Worm (Caenorhabditis elegans): ENCODE measurements around the gene ethe-1.

DNA sequence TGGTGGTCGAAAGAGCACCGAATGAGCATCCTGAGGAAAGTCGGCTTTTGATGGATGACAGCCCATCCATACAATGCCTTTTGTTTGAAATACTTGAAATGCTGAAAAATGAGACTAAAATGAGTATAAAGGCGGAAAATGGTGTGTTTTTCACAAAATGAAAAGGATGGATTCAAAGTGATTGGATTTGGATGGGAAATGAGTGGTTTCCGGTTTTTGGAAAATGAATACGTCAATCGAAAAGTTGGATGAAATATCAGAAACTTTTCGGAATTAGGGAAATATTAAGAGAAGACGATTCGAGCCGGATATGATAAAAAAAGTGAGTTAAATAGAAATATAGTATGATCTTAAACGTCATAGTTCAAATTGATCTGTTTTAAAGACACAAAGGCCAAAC lies 41.1 kb downstream of the ethe-1 start, which contains the start of gene F38E11.6:
- TF ChIP-seq dao-5 (tag; optimal IDR thresholded peaks at IDR 0.05) (no peak), him-1 (tag; optimal IDR thresholded peaks at IDR 0.05) (no peak)
